Fruit fly (Drosophila melanogaster) whole organism, pupa: ENCODE measurements around the gene tara.
A peak's percentile ranks its signal among the peaks of the same experiment; 100 is the strongest.

ENCODE experiments used
- CG12605 ChIP-seq: fragments of 200-800 bp; sonication (Bioruptor generic); IDR thresholded peaks from 2 replicates; pipeline ENCODE4 v1.3.6; 2022; ENCODE audit warnings: missing biosample characterization, missing genetic modification characterization
- CG13204 ChIP-seq: fragments of 200-800 bp; sonication (Bioruptor generic); optimal IDR thresholded peaks from 2 replicates; lab custom pipeline; 2018; ENCODE audit warnings: missing biosample characterization, mild to moderate bottlenecking, missing genetic modification characterization, moderate library complexity
- CG32121 ChIP-seq: fragments of 200-800 bp; sonication (Bioruptor generic); IDR thresholded peaks from 2 replicates; pipeline ENCODE4 v1.3.6; 2022; ENCODE audit warnings: missing biosample characterization, missing genetic modification characterization
- CG34367 ChIP-seq: fragments of 200-800 bp; sonication (Bioruptor generic); optimal IDR thresholded peaks from 2 replicates; lab custom pipeline; 2018; ENCODE audit warnings: missing biosample characterization, mild to moderate bottlenecking, missing genetic modification characterization
- CG8301 ChIP-seq: fragments of 200-800 bp; sonication (Bioruptor generic); optimal IDR thresholded peaks from 2 replicates; lab custom pipeline; 2018; ENCODE audit warnings: missing biosample characterization, mild to moderate bottlenecking, missing genetic modification characterization
- rn ChIP-seq: fragments of 200-800 bp; sonication (Bioruptor generic); IDR thresholded peaks from 2 replicates; pipeline ENCODE4 v1.3.6; 2022; ENCODE audit warnings: missing biosample characterization, missing genetic modification characterization

- peak; percentile 92 for TF ChIP-seq CG13204 (GFP tag; lab: Kevin White, UChicago)
- TF ChIP-seq CG12605 (GFP tag; lab: Robert Waterston, UW), result no peak
- 0 out of 2 replicates have a peak, but pooled peaks have one; percentile 17 for TF ChIP-seq rn (GFP tag; lab: Robert Waterston, UW)
- no peak for TF ChIP-seq CG32121 (GFP tag; lab: Robert Waterston, UW)
- peak; percentile 93 for TF ChIP-seq CG8301 (tag; lab: Kevin White, UChicago)
- TF ChIP-seq CG34367, result peak; percentile 77
Observed at dm6 chr3R:16223252-16224037, 2.0 kb upstream of the tara start.
